Fruit fly (Drosophila melanogaster) whole organism, embryonic: ENCODE data around the gene CG9992.

Source experiments
- Atf-2 ChIP-seq: fragments of 200-800 bp; sonication (Bioruptor generic); optimal IDR thresholded peaks from 2 replicates; lab custom pipeline; 2016; ENCODE audit warnings: missing biosample characterization, missing genetic modification characterization
- Atf6 ChIP-seq: fragments of 200-800 bp; sonication (Bioruptor generic); IDR thresholded peaks from 2 replicates; pipeline ENCODE4 v1.3.6; 2022; ENCODE audit warnings: missing biosample characterization, missing genetic modification characterization
- Bteb2 ChIP-seq: fragments of 200-800 bp; sonication (Bioruptor generic); optimal IDR thresholded peaks from 2 replicates; lab custom pipeline; 2016; ENCODE audit warnings: missing biosample characterization, missing genetic modification characterization
- CG1024 ChIP-seq: fragments of 200-800 bp; sonication (Bioruptor generic); IDR thresholded peaks from 2 replicates; pipeline ENCODE4 v1.3.6; 2022; ENCODE audit warnings: missing biosample characterization, missing genetic modification characterization
- CG11723 ChIP-seq: fragments of 200-800 bp; sonication (Bioruptor generic); optimal IDR thresholded peaks from 2 replicates; lab custom pipeline; 2017; ENCODE audit warnings: missing biosample characterization, mild to moderate bottlenecking, missing genetic modification characterization
- CG12071 ChIP-seq: fragments of 200-800 bp; sonication (Bioruptor generic); optimal IDR thresholded peaks from 3 replicates; lab custom pipeline; 2018; ENCODE audit warnings: missing biosample characterization, mild to moderate bottlenecking, missing genetic modification characterization
- CG12104 ChIP-seq: fragments of 200-800 bp; sonication (Bioruptor generic); optimal IDR thresholded peaks from 3 replicates; lab custom pipeline; 2016; ENCODE audit warnings: missing biosample characterization, missing genetic modification characterization
- CG12744 ChIP-seq: fragments of 200-800 bp; sonication (Bioruptor generic); optimal IDR thresholded peaks from 2 replicates; lab custom pipeline; 2016; ENCODE audit warnings: missing biosample characterization, missing genetic modification characterization
- CG14014 ChIP-seq: fragments of 200-800 bp; sonication (Bioruptor generic); IDR thresholded peaks from 2 replicates; pipeline ENCODE4 v1.3.6; 2022; ENCODE audit warnings: missing biosample characterization, missing genetic modification characterization
- CG15073 ChIP-seq: fragments of 200-800 bp; sonication (Bioruptor generic); optimal IDR thresholded peaks from 2 replicates; lab custom pipeline; 2016; ENCODE audit warnings: missing biosample characterization, missing genetic modification characterization
- CG2116 ChIP-seq: fragments of 200-800 bp; sonication (Bioruptor generic); optimal IDR thresholded peaks from 3 replicates; lab custom pipeline; 2018; ENCODE audit warnings: missing biosample characterization, mild to moderate bottlenecking, missing genetic modification characterization
- CG2712 ChIP-seq: fragments of 200-800 bp; optimal IDR thresholded peaks from 3 replicates; lab custom pipeline; 2019; ENCODE audit warnings: missing biosample characterization, mild to moderate bottlenecking, missing genetic modification characterization, moderate library complexity
- CG33557 ChIP-seq: fragments of 200-800 bp; sonication (Bioruptor generic); optimal IDR thresholded peaks from 2 replicates; lab custom pipeline; 2019; ENCODE audit warnings: missing biosample characterization, mild to moderate bottlenecking, missing genetic modification characterization, moderate library complexity
- CG34224 ChIP-seq: fragments of 200-800 bp; sonication (Bioruptor generic); IDR thresholded peaks from 3 replicates; pipeline ENCODE4 v1.3.6; 2022; ENCODE audit warnings: missing biosample characterization, missing genetic modification characterization; ENCODE audit not compliant: partially characterized antibody
- CG34376 ChIP-seq: fragments of 200-800 bp; sonication (Bioruptor generic); optimal IDR thresholded peaks from 2 replicates; lab custom pipeline; 2018; ENCODE audit warnings: missing biosample characterization, mild to moderate bottlenecking, missing genetic modification characterization
- CG3726 ChIP-seq: fragments of 200-800 bp; sonication (Bioruptor generic); IDR thresholded peaks from 3 replicates; pipeline ENCODE4, ENCODE4 v1.3.6; 2022; ENCODE audit warnings: missing biosample characterization, missing genetic modification characterization
- CG3847 ChIP-seq: fragments of 200-800 bp; sonication (Bioruptor generic); IDR thresholded peaks from 2 replicates; pipeline ENCODE4 v1.3.6; 2022; ENCODE audit warnings: missing biosample characterization, missing genetic modification characterization
- CG9437 ChIP-seq: fragments of 200-800 bp; sonication (Bioruptor generic); optimal IDR thresholded peaks from 2 replicates; lab custom pipeline; 2018; ENCODE audit warnings: missing biosample characterization, mild to moderate bottlenecking, missing genetic modification characterization
- CG9609 ChIP-seq: fragments of 200-800 bp; sonication (Bioruptor generic); optimal IDR thresholded peaks from 3 replicates; lab custom pipeline; 2016; ENCODE audit warnings: missing biosample characterization, missing genetic modification characterization
- CG9727 ChIP-seq: fragments of 200-800 bp; sonication (Bioruptor generic); optimal IDR thresholded peaks from 3 replicates; lab custom pipeline; 2017; ENCODE audit warnings: missing biosample characterization, mild to moderate bottlenecking, missing genetic modification characterization
- CG9876 ChIP-seq: fragments of 200-800 bp; sonication (Bioruptor generic); optimal IDR thresholded peaks from 2 replicates; lab custom pipeline; 2016; ENCODE audit warnings: missing biosample characterization, missing genetic modification characterization
- CG9932 ChIP-seq: fragments of 200-800 bp; sonication (Bioruptor generic); IDR thresholded peaks from 2 replicates; pipeline ENCODE4 v1.3.6; 2022; ENCODE audit warnings: missing biosample characterization, missing genetic modification characterization
- CTCF ChIP-seq: fragments of 200-800 bp; sonication (Bioruptor generic); optimal IDR thresholded peaks from 2 replicates; lab custom pipeline; 2017; ENCODE audit warnings: missing biosample characterization, mild to moderate bottlenecking, missing genetic modification characterization, moderate library complexity
- CkIIα-i1 ChIP-seq: fragments of 200-800 bp; sonication (Bioruptor generic); IDR thresholded peaks from 2 replicates; pipeline ENCODE4 v1.3.6; 2022; ENCODE audit warnings: missing biosample characterization, missing genetic modification characterization
- D ChIP-seq, 2 experiments: fragments of 200-800 bp in 1 of 2; fragments of >200 bp in 1 of 2; sonication (Bioruptor generic) in 1 of 2; optimal IDR thresholded peaks; 2 replicates in 1 of 2; 3 replicates in 1 of 2; lab custom pipeline; 2017; ENCODE audit warnings: mild to moderate bottlenecking in 1 of 2, missing biosample characterization in 1 of 2, missing genetic modification characterization in 1 of 2, missing genetic modification reagents in 1 of 2
- Dp ChIP-seq: fragments of 200-800 bp; sonication (Bioruptor generic); optimal IDR thresholded peaks from 2 replicates; lab custom pipeline; 2018; ENCODE audit warnings: missing biosample characterization, mild to moderate bottlenecking, missing genetic modification characterization, moderate library complexity
- E2f1 ChIP-seq: fragments of 200-800 bp; sonication (Bioruptor generic); IDR thresholded peaks from 2 replicates; pipeline ENCODE4 v1.3.6; 2022; ENCODE audit warnings: missing biosample characterization, missing genetic modification characterization
- Hmr ChIP-seq: fragments of 200-800 bp; sonication (Bioruptor generic); optimal IDR thresholded peaks from 3 replicates; lab custom pipeline; 2017; ENCODE audit warnings: mild to moderate bottlenecking, missing biosample characterization, missing genetic modification reagents, missing genetic modification characterization
- Hr51 ChIP-seq, 2 experiments: fragments of 200-800 bp; sonication (Bioruptor generic); optimal IDR thresholded peaks; 2 replicates in 1 of 2; 3 replicates in 1 of 2; lab custom pipeline; 2016 to 2018; ENCODE audit warnings: missing biosample characterization in 2 of 2, missing genetic modification characterization in 2 of 2, mild to moderate bottlenecking in 1 of 2, moderate library complexity in 1 of 2
- Hsf ChIP-seq: fragments of 200-800 bp; sonication (Bioruptor generic); optimal IDR thresholded peaks from 3 replicates; lab custom pipeline; 2016; ENCODE audit warnings: missing biosample characterization, missing genetic modification characterization
- Mrtf ChIP-seq: fragments of 200-800 bp; sonication (Bioruptor generic); IDR thresholded peaks from 3 replicates; pipeline ENCODE4 v1.3.6; 2022; ENCODE audit warnings: missing biosample characterization, missing genetic modification characterization
- Pdp1 ChIP-seq, 2 experiments: fragments of 200-800 bp; sonication (Bioruptor generic); optimal IDR thresholded peaks; 3 replicates each; lab custom pipeline; 2016; ENCODE audit warnings: missing biosample characterization in 2 of 2, missing genetic modification characterization in 2 of 2, mild to moderate bottlenecking in 1 of 2, moderate library complexity in 1 of 2
- Ptx1 ChIP-seq: fragments of 200-800 bp; sonication (Bioruptor generic); IDR thresholded peaks from 2 replicates; pipeline ENCODE4 v1.3.6; 2022; ENCODE audit warnings: missing biosample characterization, missing genetic modification characterization
- Six4 ChIP-seq: fragments of 200-800 bp; sonication (Bioruptor generic); optimal IDR thresholded peaks from 2 replicates; lab custom pipeline; 2016; ENCODE audit warnings: missing biosample characterization, missing genetic modification characterization
- Sox102F ChIP-seq: fragments of 200-800 bp; sonication (Bioruptor generic); optimal IDR thresholded peaks from 2 replicates; lab custom pipeline; 2018; ENCODE audit warnings: missing biosample characterization, mild to moderate bottlenecking, missing genetic modification characterization, moderate library complexity
- ac ChIP-seq: fragments of 200-800 bp; sonication (Bioruptor generic); optimal IDR thresholded peaks from 3 replicates; lab custom pipeline; 2017; ENCODE audit warnings: missing biosample characterization, mild to moderate bottlenecking, missing genetic modification characterization
- al ChIP-seq: fragments of 200-800 bp; sonication (Bioruptor generic); IDR thresholded peaks from 2 replicates; pipeline ENCODE4 v1.3.6; 2022; ENCODE audit warnings: missing biosample characterization, missing genetic modification characterization
- ase ChIP-seq: fragments of 200-800 bp; sonication (Bioruptor generic); IDR thresholded peaks from 3 replicates; pipeline ENCODE4 v1.3.6; 2022; ENCODE audit warnings: missing biosample characterization, missing genetic modification characterization
- az2 ChIP-seq: fragments of 200-800 bp; sonication (Bioruptor generic); optimal IDR thresholded peaks from 3 replicates; lab custom pipeline; 2016; ENCODE audit warnings: missing biosample characterization, missing genetic modification characterization
- bsh ChIP-seq, 2 experiments: fragments of 200-800 bp; sonication (Bioruptor generic); optimal IDR thresholded peaks; 2 replicates each; lab custom pipeline; 2017 to 2018; ENCODE audit warnings: mild to moderate bottlenecking in 2 of 2, missing biosample characterization in 2 of 2, missing genetic modification characterization in 2 of 2, moderate library complexity in 1 of 2
- chm ChIP-seq: fragments of 200-800 bp; sonication (Bioruptor generic); IDR thresholded peaks from 2 replicates; pipeline ENCODE4 v1.3.6; 2022; ENCODE audit warnings: missing biosample characterization, missing genetic modification characterization
- cwo ChIP-seq: fragments of 200-800 bp; sonication (Bioruptor generic); optimal IDR thresholded peaks from 3 replicates; lab custom pipeline; 2017; ENCODE audit warnings: missing biosample characterization, missing genetic modification characterization, mild to moderate bottlenecking, moderate library complexity, missing genetic modification reagents
- gce ChIP-seq: fragments of 200-800 bp; sonication (Bioruptor generic); IDR thresholded peaks from 3 replicates; pipeline ENCODE4 v1.3.6; 2022; ENCODE audit warnings: missing biosample characterization, missing genetic modification characterization
- ind ChIP-seq: fragments of 200-800 bp; sonication (Bioruptor generic); optimal IDR thresholded peaks from 3 replicates; lab custom pipeline; 2016; ENCODE audit warnings: missing biosample characterization, missing genetic modification characterization
- lab ChIP-seq: fragments of 200-800 bp; sonication (Bioruptor generic); optimal IDR thresholded peaks from 3 replicates; lab custom pipeline; 2017; ENCODE audit warnings: missing biosample characterization, missing genetic modification characterization, mild to moderate bottlenecking, moderate library complexity, missing genetic modification reagents
- sim ChIP-seq: fragments of 200-800 bp; sonication (Bioruptor generic); IDR thresholded peaks from 2 replicates; pipeline ENCODE4 v1.3.6; 2022; ENCODE audit warnings: missing biosample characterization, missing genetic modification characterization
- tll ChIP-seq, 2 experiments: fragments of 200-800 bp in 1 of 2; fragments of >200 bp in 1 of 2; sonication (Bioruptor generic) in 1 of 2; optimal IDR thresholded peaks; 2 replicates each; lab custom pipeline; 2017 to 2019; ENCODE audit warnings: missing biosample characterization in 2 of 2, missing genetic modification characterization in 2 of 2, mild to moderate bottlenecking in 1 of 2, moderate library complexity in 1 of 2
- ttk ChIP-seq: fragments of 200-800 bp; sonication (Bioruptor generic); IDR thresholded peaks from 2 replicates; pipeline ENCODE4 v2.1.2; 2022; ENCODE audit warnings: missing biosample characterization, missing genetic modification characterization
- wdn ChIP-seq: fragments of 200-800 bp; sonication (Bioruptor generic); IDR thresholded peaks from 2 replicates; pipeline ENCODE4 v1.3.6; 2022; ENCODE audit warnings: missing biosample characterization, missing genetic modification characterization

Gene CG9992

dm6 chrX:16403811-16404420 lies 19.2 kb upstream of the CG9992 start (continued):
- TF ChIP-seq Dp (GFP tag; lab: Kevin White, UChicago): no peak
- TF ChIP-seq ind: peak; percentile 78
- TF ChIP-seq CG15073 (GFP tag; lab: Kevin White, UChicago): no peak
- TF ChIP-seq CG1024: peak; percentile 34; the same call in 1 of the 2 replicates
- TF ChIP-seq CG2712 (tag; lab: Kevin White, UChicago): no peak
- peak; percentile 66 for TF ChIP-seq Bteb2 (GFP tag; lab: Kevin White, UChicago)
- peak; percentile 34 for TF ChIP-seq CG2116
- TF ChIP-seq CG34376 (GFP tag; lab: Kevin White, UChicago): peak; percentile 96
- peak; percentile 6 for TF ChIP-seq CG11723 (GFP tag; lab: Kevin White, UChicago)
- peak; percentile 60 to 71 for TF ChIP-seq Pdp1 (GFP tag; optimal IDR thresholded peaks at IDR 0.05; lab: Kevin White, UChicago)
- no peak for TF ChIP-seq CG9876 (GFP tag; lab: Kevin White, UChicago)
- TF ChIP-seq az2 (GFP tag; lab: Kevin White, UChicago): peak; percentile 75
- TF ChIP-seq CG12071 (GFP tag; lab: Kevin White, UChicago): peak; percentile 77
- peak; percentile 88 for TF ChIP-seq Sox102F (GFP tag; lab: Kevin White, UChicago)
- TF ChIP-seq al (GFP tag; lab: Robert Waterston, UW): peak; percentile 66
- peak; percentile 63 for TF ChIP-seq CG12104 (GFP tag; lab: Kevin White, UChicago)
- TF ChIP-seq CG9727: peak; percentile 75
- peak; percentile 65; the same call in 1 of the 2 replicates for TF ChIP-seq chm (GFP tag; lab: Robert Waterston, UW)
- peak; percentile 90 for TF ChIP-seq Atf6
- peak; percentile 77 for TF ChIP-seq E2f1 (GFP tag; lab: Robert Waterston, UW)
- peak; percentile 62 for TF ChIP-seq CG3847 (GFP tag; lab: Robert Waterston, UW)
- TF ChIP-seq Six4 (GFP tag; lab: Kevin White, UChicago): peak; percentile 34
- TF ChIP-seq Hr51 (GFP tag; optimal IDR thresholded peaks at IDR 0.05; lab: Kevin White, UChicago): peak in 1 of 2 experiments; percentile 90
- TF ChIP-seq CG33557 (GFP tag; lab: Kevin White, UChicago): no peak
- peak; percentile 91 for TF ChIP-seq lab
- TF ChIP-seq Hmr: peak; percentile 87
- TF ChIP-seq Atf-2 (GFP tag; lab: Kevin White, UChicago): peak; percentile 16
- peak in 1 of 2 experiments; percentile 80 for TF ChIP-seq bsh (GFP tag; optimal IDR thresholded peaks at IDR 0.05; lab: Kevin White, UChicago)
- TF ChIP-seq CG34224 (GFP tag; lab: Robert Waterston, UW): no peak
- peak; percentile 72 for TF ChIP-seq CG9932 (GFP tag; lab: Robert Waterston, UW)
- peak; percentile 63 for TF ChIP-seq wdn
- peak; percentile 71 for TF ChIP-seq CG14014 (GFP tag; lab: Robert Waterston, UW)
- peak; percentile 81 for TF ChIP-seq Ptx1 (GFP tag; lab: Robert Waterston, UW)
- TF ChIP-seq cwo (GFP tag; lab: Kevin White, UChicago): peak; percentile 79
- peak; percentile 59; the same call in 1 of the 3 replicates for TF ChIP-seq Mrtf (GFP tag; lab: Robert Waterston, UW)
- TF ChIP-seq ase (GFP tag; lab: Robert Waterston, UW): peak; percentile 62; the same call in 1 of the 3 replicates
- TF ChIP-seq ac (GFP tag; lab: Kevin White, UChicago): no peak
- peak; percentile 23; the same call in 1 of the 2 replicates for TF ChIP-seq sim (GFP tag; lab: Robert Waterston, UW)
- peak; percentile 55 for TF ChIP-seq CG9437 (GFP tag; lab: Kevin White, UChicago)
- peak; percentile 71 for TF ChIP-seq Hsf (GFP tag; lab: Kevin White, UChicago)
- no peak for TF ChIP-seq CTCF
- no peak for TF ChIP-seq tll (GFP tag; optimal IDR thresholded peaks at IDR 0.05; lab: Kevin White, UChicago)
- no peak for TF ChIP-seq D (optimal IDR thresholded peaks at IDR 0.05; lab: Kevin White, UChicago)
- TF ChIP-seq D (GFP tag; optimal IDR thresholded peaks at IDR 0.05; lab: Kevin White, UChicago): peak; percentile 38
- peak; percentile 35 for TF ChIP-seq CG9609
- TF ChIP-seq CG12744: peak; percentile 43
- TF ChIP-seq ttk (GFP tag; lab: Robert Waterston, UW): peak; percentile 68
- 0 out of 3 replicates have a peak, but pooled peaks have one; percentile 15 for TF ChIP-seq CG3726 (GFP tag; lab: Robert Waterston, UW)
- no peak for TF ChIP-seq CkIIα-i1 (GFP tag; lab: Robert Waterston, UW)
- TF ChIP-seq gce (GFP tag; lab: Robert Waterston, UW): peak; percentile 46; the same call in 1 of the 3 replicates
